Fruit fly (Drosophila melanogaster): ENCODE results near the gene CG1636.

DNA sequence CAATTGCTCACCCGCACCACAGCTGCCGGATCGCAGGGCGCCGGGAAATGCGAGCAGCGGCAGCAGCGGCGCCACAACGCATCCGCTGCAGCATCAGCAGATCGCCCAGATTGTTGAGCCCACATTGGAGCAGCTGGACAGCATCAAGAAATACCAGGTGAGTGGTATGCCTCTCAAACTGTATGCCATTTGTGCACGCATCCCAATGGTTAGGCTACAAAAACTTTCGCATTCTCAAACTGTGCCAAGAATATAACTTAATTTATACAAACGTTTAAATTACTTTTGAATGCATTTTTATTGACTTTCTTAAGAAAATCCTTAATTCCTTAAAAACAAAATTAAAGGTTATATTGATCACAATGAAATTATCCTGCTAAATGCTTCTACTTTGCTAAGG lies 45.3 kb upstream of the CG1636 start:
- no peak for TF ChIP-seq cnc (optimal IDR thresholded peaks at IDR 0.05)
- no peak for TF ChIP-seq CG7101 (tag; optimal IDR thresholded peaks at IDR 0.05)
- no peak for TF ChIP-seq bab1 (GFP tag; optimal IDR thresholded peaks at IDR 0.05)
- TF ChIP-seq tj (GFP tag; optimal IDR thresholded peaks at IDR 0.05), result no peak
- no peak for TF ChIP-seq CG11617 (GFP tag; optimal IDR thresholded peaks at IDR 0.05)
- TF ChIP-seq CG14711 (tag; optimal IDR thresholded peaks at IDR 0.05), result no peak
- no peak for TF ChIP-seq CG1620 (GFP tag; optimal IDR thresholded peaks at IDR 0.05)
- TF ChIP-seq Clk (GFP tag; optimal IDR thresholded peaks at IDR 0.05), result no peak
- TF ChIP-seq CG7045 (GFP tag; optimal IDR thresholded peaks at IDR 0.05), result no peak
